Worm (Caenorhabditis elegans) whole organism, dauer: Measurements from ENCODE around the gene hsp-12.3.

Experiments used
- unc-62 ChIP-seq: sonication (generic microtip); optimal IDR thresholded peaks from 2 replicates; lab custom pipeline; 2017; ENCODE audit warnings: missing biosample characterization, missing genetic modification reagents, missing genetic modification characterization

hsp-12.3 gene

ce11 chrIV:9445407-9445806 is at the start of gene hsp-12.3:
Gene hsp-12.3 (minus strand): TSS chrIV:9445507.
- TF ChIP-seq unc-62 = no peak

DNA sequence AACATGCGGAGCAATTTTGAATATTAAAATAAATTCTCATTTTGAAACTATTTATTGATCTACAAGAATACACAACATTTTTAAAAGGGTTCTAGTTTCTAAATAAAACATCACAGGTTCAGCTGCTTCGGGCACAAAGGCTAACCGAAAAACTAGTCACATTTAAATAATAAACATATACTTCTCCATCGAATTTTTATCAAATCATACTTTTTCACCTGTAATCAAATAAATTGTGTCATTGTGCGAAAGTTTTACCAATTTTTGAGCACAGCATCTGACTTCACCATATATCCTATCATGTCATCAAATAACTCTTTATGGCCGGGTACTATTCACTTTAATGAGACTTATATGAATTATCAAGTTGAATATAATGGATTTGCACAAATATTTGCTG is 45.0 kb upstream of the hsp-12.3 start, which contains the start of gene sru-6:
TSS of gene sru-6 (plus strand) at position 301 of the 400 bp plus-strand sequence.
- no peak for TF ChIP-seq unc-62

DNA sequence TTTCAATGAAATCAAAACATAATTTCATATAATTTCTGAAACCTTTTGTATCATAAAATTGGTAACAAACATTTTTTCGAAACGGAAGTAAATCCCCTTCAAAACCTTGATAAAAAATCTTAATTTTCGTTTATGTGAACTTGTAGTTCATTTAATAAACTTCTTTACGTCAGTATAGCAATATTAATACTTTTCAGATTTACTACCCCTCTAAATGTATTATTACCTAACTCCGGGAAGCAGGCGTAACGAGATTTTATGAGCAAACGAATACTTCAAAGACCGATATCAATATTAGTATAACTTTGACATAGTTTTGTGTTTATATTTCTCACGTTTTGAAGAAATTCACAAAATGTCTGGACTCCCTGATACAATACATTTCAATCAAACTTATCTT is 43.0 kb upstream of the hsp-12.3 start, which contains the start of gene sru-1:
TSS of gene sru-1 (plus strand) at position 301 of the 400 bp plus-strand sequence.
- no peak for TF ChIP-seq unc-62

- TF ChIP-seq unc-62 = no peak
These were observed 41.5 kb upstream of the hsp-12.3 start for ce11 chrIV:9486779-9487178.

DNA sequence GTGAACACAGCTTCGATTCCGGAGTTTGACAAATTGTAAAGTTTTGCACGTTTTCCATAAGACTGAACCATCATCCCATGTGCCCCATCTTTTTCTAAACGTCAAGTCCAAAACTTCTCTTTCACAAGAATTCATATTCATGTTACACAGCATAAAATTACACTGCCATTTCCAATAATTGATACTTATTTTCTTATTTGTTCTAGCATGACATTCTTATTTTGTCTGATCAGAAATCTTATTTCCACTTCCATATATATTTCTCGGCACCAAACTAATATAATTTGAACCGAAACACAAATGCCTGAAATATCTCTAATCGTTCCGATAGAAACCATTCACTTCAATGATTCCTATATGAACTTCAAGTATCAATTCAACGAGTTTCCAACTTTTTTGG is 40.7 kb upstream of the hsp-12.3 start, which contains the start of gene sru-2:
TSS of gene sru-2 (plus strand) at position 301 of the 400 bp plus-strand sequence.
- no peak for TF ChIP-seq unc-62

DNA sequence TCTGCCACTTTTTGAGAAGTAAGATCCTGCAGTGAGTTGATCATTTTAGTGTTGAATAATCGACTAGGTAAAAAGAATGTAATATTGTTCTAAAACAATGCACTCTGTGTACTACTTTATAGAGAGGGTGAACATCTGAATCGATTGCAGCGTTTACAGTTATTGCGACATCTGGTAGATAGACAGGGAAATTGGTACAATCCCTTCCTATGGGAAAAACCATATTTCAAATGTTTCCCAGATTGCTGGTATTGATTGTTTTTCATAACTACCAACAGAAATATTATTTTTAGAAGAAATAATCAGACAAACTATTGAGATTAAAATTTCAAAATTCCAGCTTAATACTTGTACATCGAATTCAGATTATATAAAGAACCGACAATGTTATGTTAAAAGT is 39.7 kb upstream of the hsp-12.3 start, which contains the start of gene gadr-2:
TSS of gene gadr-2 (minus strand) at position 101 of the 400 bp plus-strand sequence.
- no peak for TF ChIP-seq unc-62

- TF ChIP-seq unc-62 = no peak
These were observed 35.6 kb upstream of the hsp-12.3 start, which contains the start of gene cng-3 for ce11 chrIV:9480936-9481335. Gene cng-3 (minus strand): TSS chrIV:9481037.

DNA sequence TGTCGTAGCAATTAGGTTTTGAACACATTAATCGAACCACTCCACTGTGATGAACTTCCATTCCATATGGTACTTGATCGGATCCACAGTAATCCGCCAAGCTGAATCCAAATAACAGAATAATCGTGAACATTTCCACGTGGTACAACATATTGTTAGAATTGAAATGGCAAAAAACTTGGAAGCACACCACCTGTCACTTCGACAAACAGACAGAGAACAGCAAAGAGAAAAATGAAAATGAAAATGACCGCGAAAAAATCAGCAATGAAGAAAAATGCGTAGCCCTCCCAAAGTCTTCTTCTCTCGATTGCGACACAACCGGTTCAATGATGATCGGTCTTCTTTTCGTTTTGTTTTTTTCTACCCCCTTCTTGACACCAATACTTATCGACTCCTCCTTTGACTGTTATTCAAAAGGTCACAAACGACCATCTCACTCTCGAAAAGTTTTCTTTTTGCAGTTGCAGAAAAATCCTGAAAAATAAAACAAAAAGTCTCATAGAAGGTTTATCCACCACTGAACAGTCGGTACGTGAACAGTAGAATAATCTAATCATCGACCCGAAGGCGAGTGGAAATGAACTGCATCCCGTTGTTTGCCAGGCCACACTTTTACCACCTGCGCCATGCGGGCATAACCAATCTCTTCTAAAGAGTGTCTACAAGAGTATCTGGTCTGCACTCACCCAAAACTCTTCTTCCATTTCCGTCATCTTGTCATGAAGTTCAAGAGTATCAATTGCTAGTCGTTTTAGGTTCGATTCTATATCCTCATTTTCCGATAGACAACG is 32.0 kb upstream of the hsp-12.3 start, which contains the start of gene wrt-3:
TSS of gene wrt-3 (minus strand) at position 322 of the 794 bp plus-strand sequence.
- no peak for TF ChIP-seq unc-62

DNA sequence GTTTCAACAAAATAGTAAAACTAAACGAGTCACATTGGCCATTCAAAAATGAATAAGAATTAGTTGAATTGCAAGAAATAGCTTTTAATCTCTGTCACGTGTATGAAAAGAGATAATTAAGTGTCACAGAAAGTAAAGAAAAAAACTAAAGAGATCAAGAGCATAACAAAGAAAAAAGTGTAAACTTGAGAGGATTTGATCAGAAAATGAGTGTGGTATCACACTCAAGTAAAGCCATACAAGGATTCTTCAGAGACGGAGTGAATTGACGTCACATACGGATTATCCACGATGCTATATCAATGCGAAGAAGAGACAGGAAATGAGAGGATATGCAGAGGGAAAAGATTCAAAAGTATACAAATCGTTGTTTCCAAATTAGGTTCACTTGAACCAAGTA is 24.0 kb upstream of the hsp-12.3 start:
- no peak for TF ChIP-seq unc-62

DNA sequence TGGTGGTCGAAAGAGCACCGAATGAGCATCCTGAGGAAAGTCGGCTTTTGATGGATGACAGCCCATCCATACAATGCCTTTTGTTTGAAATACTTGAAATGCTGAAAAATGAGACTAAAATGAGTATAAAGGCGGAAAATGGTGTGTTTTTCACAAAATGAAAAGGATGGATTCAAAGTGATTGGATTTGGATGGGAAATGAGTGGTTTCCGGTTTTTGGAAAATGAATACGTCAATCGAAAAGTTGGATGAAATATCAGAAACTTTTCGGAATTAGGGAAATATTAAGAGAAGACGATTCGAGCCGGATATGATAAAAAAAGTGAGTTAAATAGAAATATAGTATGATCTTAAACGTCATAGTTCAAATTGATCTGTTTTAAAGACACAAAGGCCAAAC is 22.1 kb upstream of the hsp-12.3 start, which contains the start of gene F38E11.6:
TSS of gene F38E11.6 (minus strand) at position 101 of the 400 bp plus-strand sequence.
- no peak for TF ChIP-seq unc-62

- TF ChIP-seq unc-62 = no peak
These were observed 19.1 kb upstream of the hsp-12.3 start for ce11 chrIV:9464345-9464783.

ce11 chrIV:9459224-9459781 is 14.0 kb upstream of the hsp-12.3 start, which contains the start of gene copb-2:
Gene copb-2 (plus strand): TSS chrIV:9459731.
- TF ChIP-seq unc-62 = no peak

ce11 chrIV:9457400-9457799 is 12.1 kb upstream of the hsp-12.3 start, which contains the start of gene cutl-17:
Gene cutl-17 (minus strand): TSS chrIV:9457500.
- no peak for TF ChIP-seq unc-62

DNA sequence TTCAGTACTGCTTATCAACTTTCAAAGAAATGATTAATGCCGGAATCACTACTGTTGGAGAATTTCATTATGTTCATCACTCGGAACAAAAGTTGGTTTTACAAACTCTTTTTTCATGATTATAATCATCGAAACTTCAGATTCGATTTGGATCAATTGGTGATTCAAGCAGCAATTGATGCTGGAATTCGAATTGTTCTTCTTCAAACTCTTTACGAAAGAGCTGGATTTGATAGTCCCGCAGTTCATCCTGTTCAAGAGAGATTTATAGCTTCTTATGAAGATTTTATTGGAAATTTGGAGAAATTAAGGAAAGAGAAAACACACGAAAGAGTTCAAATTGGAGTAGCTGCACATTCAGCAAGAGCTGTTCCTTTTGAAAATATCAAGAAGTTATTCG is 6.5 kb upstream of the hsp-12.3 start:
- no peak for TF ChIP-seq unc-62

- no peak for TF ChIP-seq unc-62
These were observed 5.1 kb upstream of the hsp-12.3 start, which contains the start of gene cpin-1 for ce11 chrIV:9450375-9450774. Gene cpin-1 (plus strand): TSS chrIV:9450675.

DNA sequence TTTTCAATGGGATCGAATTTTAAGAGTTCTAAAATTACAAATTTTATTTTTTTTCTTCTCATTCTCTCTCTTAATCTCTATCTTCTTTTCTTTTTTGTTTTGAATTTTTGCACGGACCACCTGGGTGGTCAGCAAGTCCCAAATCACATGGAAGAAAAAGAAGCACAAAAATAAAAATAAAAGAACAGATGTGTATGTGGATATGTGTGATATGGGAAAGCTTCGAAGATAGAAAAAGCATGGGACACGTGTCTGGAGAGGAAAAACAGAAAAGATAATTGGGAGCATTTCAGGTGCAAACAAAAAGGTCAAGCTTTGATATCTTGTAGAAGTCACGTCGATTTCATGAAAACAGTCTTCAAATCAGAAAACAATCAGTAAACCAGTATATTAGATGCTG is 1.9 kb upstream of the hsp-12.3 start, which contains the start of gene hsp-12.6:
TSS of gene hsp-12.6 (minus strand) at position 20 of the 400 bp plus-strand sequence.
- no peak for TF ChIP-seq unc-62

DNA sequence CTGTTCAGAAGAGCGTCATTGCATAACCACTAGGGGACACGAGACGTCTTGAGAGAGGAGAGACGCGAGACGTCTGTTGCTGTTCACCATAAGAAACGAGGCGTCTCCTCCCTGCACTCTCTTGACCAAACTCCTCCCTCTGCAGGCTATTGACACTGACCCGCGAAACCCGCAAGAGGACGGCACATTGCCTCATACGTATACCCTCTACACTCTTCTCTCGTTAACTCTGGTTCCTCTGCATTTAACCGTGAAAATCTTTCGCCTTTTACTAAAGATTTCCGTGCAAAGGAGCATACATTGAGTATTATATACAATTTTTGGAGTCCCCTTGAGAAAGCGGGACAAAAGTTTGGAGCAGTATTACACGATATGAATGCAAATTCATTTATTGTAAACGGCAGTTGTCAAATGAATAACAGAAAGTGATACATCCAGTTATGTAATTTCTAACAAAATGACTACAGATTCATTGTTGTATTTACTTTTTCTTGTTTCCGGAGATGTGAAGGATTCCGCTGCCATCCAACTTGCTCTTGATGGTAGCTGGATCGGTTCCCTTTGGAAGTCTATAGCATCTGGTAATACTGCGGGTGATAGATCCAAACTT is 785 bp downstream of the hsp-12.3 start:
- TF ChIP-seq unc-62 = no peak
